Worm (Caenorhabditis elegans): Measurements from ENCODE around the gene C02B8.12.

The C02B8.12 gene

ce11 chrX:8158975-8159813 is 36.0 kb upstream of the C02B8.12 start, which contains the start of gene hil-3 (continued):
- TF ChIP-seq ceh-100 (GFP tag; IDR thresholded peaks at IDR 0.05), result no peak
- no peak for TF ChIP-seq ccch-3 (GFP tag; optimal IDR thresholded peaks at IDR 0.05)
- no peak for TF ChIP-seq B0019.2 (GFP tag; conservative IDR thresholded peaks at IDR 0.05)
- TF ChIP-seq lag-1 (GFP tag; IDR thresholded peaks at IDR 0.05), result no peak
- no peak for TF ChIP-seq unc-62 (GFP tag; optimal IDR thresholded peaks at IDR 0.05)
- peak; percentile 64 for TF ChIP-seq zfh-2 (GFP tag; conservative IDR thresholded peaks at IDR 0.05)
- TF ChIP-seq lin-40 (tag; optimal IDR thresholded peaks at IDR 0.05), result no peak
- peak; percentile 11 for TF ChIP-seq ceh-27 (GFP tag; optimal IDR thresholded peaks at IDR 0.05)
- TF ChIP-seq madf-3 (GFP tag; IDR thresholded peaks at IDR 0.05), result no peak
- TF ChIP-seq attf-3 (GFP tag; conservative IDR thresholded peaks at IDR 0.05), result no peak
- peak; percentile 29 for TF ChIP-seq tbp1 (GFP tag; optimal IDR thresholded peaks at IDR 0.05)
- no peak for TF ChIP-seq efl-1 (GFP tag; optimal IDR thresholded peaks at IDR 0.05)
- no peak for TF ChIP-seq ztf-26 (tag; optimal IDR thresholded peaks at IDR 0.05)
- TF ChIP-seq madf-8 (GFP tag; conservative IDR thresholded peaks at IDR 0.05), result no peak
- no peak for TF ChIP-seq xnd-1 (tag; optimal IDR thresholded peaks at IDR 0.05)
- TF ChIP-seq lsl-1 (GFP tag; optimal IDR thresholded peaks at IDR 0.05), result no peak
- TF ChIP-seq T07F8.4 (tag; optimal IDR thresholded peaks at IDR 0.05), result no peak
- TF ChIP-seq ztf-3 (GFP tag; optimal IDR thresholded peaks at IDR 0.05), result no peak
- TF ChIP-seq dox-1 (GFP tag; IDR thresholded peaks at IDR 0.05), result no peak
- no peak for TF ChIP-seq ztf-6 (GFP tag; IDR thresholded peaks at IDR 0.05)
- TF ChIP-seq lin-54 (GFP tag; optimal IDR thresholded peaks at IDR 0.05), result no peak
- TF ChIP-seq tbx-9 (tag; optimal IDR thresholded peaks at IDR 0.05; ENCODE audit: borderline replicate concordance), result no peak
- no peak for TF ChIP-seq let-607 (tag; optimal IDR thresholded peaks at IDR 0.05)
- TF ChIP-seq sptf-2 (GFP tag; optimal IDR thresholded peaks at IDR 0.05), result no peak
- TF ChIP-seq nfyb-1 (GFP tag; IDR thresholded peaks at IDR 0.05), result no peak
- no peak for TF ChIP-seq ekl-4 (GFP tag; IDR thresholded peaks at IDR 0.05)
- no peak for TF ChIP-seq K11D2.4 (GFP tag; IDR thresholded peaks at IDR 0.05)
- no peak for TF ChIP-seq hlh-26 (GFP tag; conservative IDR thresholded peaks at IDR 0.05)
- no peak for TF ChIP-seq pha-4 (tag; optimal IDR thresholded peaks at IDR 0.05)
- TF ChIP-seq nhr-80 (tag; optimal IDR thresholded peaks at IDR 0.05), result no peak
- TF ChIP-seq ets-4 (GFP tag; optimal IDR thresholded peaks at IDR 0.05), result no peak
- TF ChIP-seq Y67H2A.10 (GFP tag; conservative IDR thresholded peaks at IDR 0.05), result no peak
- no peak for TF ChIP-seq ceh-79 (tag; optimal IDR thresholded peaks at IDR 0.05)
- no peak for TF ChIP-seq aptf-2 (GFP tag; conservative IDR thresholded peaks at IDR 0.05)
- peak; percentile 32; the same call in 1 of the 2 replicates for TF ChIP-seq egrh-3 (GFP tag; IDR thresholded peaks at IDR 0.05)
- TF ChIP-seq fkh-3 (tag; optimal IDR thresholded peaks at IDR 0.05), result no peak
- no peak for TF ChIP-seq sea-2 (GFP tag; IDR thresholded peaks at IDR 0.05)
- no peak for TF ChIP-seq Y53G8AR.9 (GFP tag; conservative IDR thresholded peaks at IDR 0.05)
- TF ChIP-seq mes-4 (tag; optimal IDR thresholded peaks at IDR 0.05), result no peak
- TF ChIP-seq somi-1 (GFP tag; optimal IDR thresholded peaks at IDR 0.05), result no peak
- no peak for TF ChIP-seq mel-28 (tag; optimal IDR thresholded peaks at IDR 0.05; ENCODE audit: borderline replicate concordance)
- TF ChIP-seq zim-3 (tag; optimal IDR thresholded peaks at IDR 0.05), result no peak
- no peak for TF ChIP-seq ceh-91 (GFP tag; IDR thresholded peaks at IDR 0.05)
- peak; percentile 98 for TF ChIP-seq F39B2.1 (GFP tag; IDR thresholded peaks at IDR 0.05)
- no peak for TF ChIP-seq atf-7 (tag; optimal IDR thresholded peaks at IDR 0.05)
- no peak for TF ChIP-seq B0035.1 (tag; optimal IDR thresholded peaks at IDR 0.05)
- TF ChIP-seq nfya-1 (tag; optimal IDR thresholded peaks at IDR 0.05; ENCODE audit: borderline replicate concordance, insufficient read depth), result no peak
- TF ChIP-seq pbrm-1 (GFP tag; IDR thresholded peaks at IDR 0.05), result peak; percentile 43; the same call in 1 of the 2 replicates

Data from whole organism, young adult.